Worm (Caenorhabditis elegans) whole organism, L1 larva: ENCODE results near the gene shw-1.

Experiments
- C34B4.2 ChIP-seq: sonication (generic microtip); optimal IDR thresholded peaks from 2 replicates; lab custom pipeline; 2017; ENCODE audit warnings: mild to moderate bottlenecking, missing genetic modification characterization, missing compliant biosample characterization
- aly-2 ChIP-seq: fragments of 150-350 bp; optimal IDR thresholded peaks from 2 replicates; lab custom pipeline; 2014; ENCODE audit warnings: missing biosample characterization, missing genetic modification characterization
- blmp-1 ChIP-seq: fragments of 150-350 bp; optimal IDR thresholded peaks from 2 replicates; lab custom pipeline; 2014; ENCODE audit warnings: missing biosample characterization, missing genetic modification characterization
- ceh-63 ChIP-seq: fragments of 200-800 bp; sonication (Bioruptor generic); optimal IDR thresholded peaks from 2 replicates; lab custom pipeline; 2018; ENCODE audit warnings: mild to moderate bottlenecking, missing genetic modification characterization, missing compliant biosample characterization
- ceh-8 ChIP-seq: fragments of 200-800 bp; sonication (Bioruptor generic); optimal IDR thresholded peaks from 2 replicates; lab custom pipeline; 2018; ENCODE audit warnings: mild to moderate bottlenecking, missing genetic modification characterization, moderate library complexity, missing compliant biosample characterization
- ces-1 ChIP-seq: fragments of 150-350 bp; optimal IDR thresholded peaks from 2 replicates; lab custom pipeline; 2014; ENCODE audit warnings: missing biosample characterization, missing genetic modification reagents, missing genetic modification characterization
- dpl-1 ChIP-seq, 3 experiments: fragments of 150-350 bp in 2 of 3; sonication (generic microtip) in 1 of 3; optimal IDR thresholded peaks; 2 replicates each; lab custom pipeline; 2014 to 2017; ENCODE audit warnings: missing biosample characterization in 3 of 3, missing genetic modification characterization in 3 of 3, missing genetic modification reagents in 3 of 3
- efl-1 ChIP-seq, 4 experiments: fragments of 150-350 bp; optimal IDR thresholded peaks in 3 of 4; peaks in 1 of 4; 1 replicate in 1 of 4; 2 replicates in 3 of 4; lab custom pipeline; 2014; ENCODE audit warnings: missing biosample characterization in 2 of 4, missing genetic modification characterization in 2 of 4, missing genetic modification reagents in 2 of 4
- egl-13 ChIP-seq: sonication (generic microtip); optimal IDR thresholded peaks from 2 replicates; lab custom pipeline; 2016; ENCODE audit warnings: missing genotype, missing genetic modification reagents, missing genetic modification characterization, missing compliant biosample characterization
- fkh-10 ChIP-seq: sonication (generic microtip); optimal IDR thresholded peaks from 2 replicates; lab custom pipeline; 2017; ENCODE audit warnings: missing biosample characterization, missing genetic modification reagents, missing genetic modification characterization
- fkh-4 ChIP-seq: sonication (generic microtip); optimal IDR thresholded peaks from 2 replicates; lab custom pipeline; 2016; ENCODE audit warnings: missing compliant biosample characterization, missing genetic modification characterization, borderline replicate concordance
- fkh-8 ChIP-seq: sonication (generic microtip); optimal IDR thresholded peaks from 2 replicates; lab custom pipeline; 2016; ENCODE audit warnings: mild to moderate bottlenecking, missing genetic modification characterization, missing compliant biosample characterization
- irx-1 ChIP-seq: sonication (generic microtip); optimal IDR thresholded peaks from 2 replicates; lab custom pipeline; 2016; ENCODE audit warnings: missing genetic modification characterization, missing compliant biosample characterization
- jun-1 ChIP-seq: fragments of 150-350 bp; optimal IDR thresholded peaks from 2 replicates; lab custom pipeline; 2014; ENCODE audit warnings: missing biosample characterization, missing genetic modification reagents, missing genetic modification characterization
- lin-14 ChIP-seq: fragments of 200-800 bp; sonication (Bioruptor generic); optimal IDR thresholded peaks from 2 replicates; lab custom pipeline; 2018; ENCODE audit warnings: mild to moderate bottlenecking, missing genetic modification characterization, moderate library complexity, missing compliant biosample characterization
- lin-15B ChIP-seq: fragments of 150-350 bp; sonication (generic microtip); optimal IDR thresholded peaks from 3 replicates; lab custom pipeline; 2014; ENCODE audit warnings: missing biosample characterization, missing genetic modification characterization
- mab-9 ChIP-seq: fragments of 200-800 bp; sonication (Bioruptor generic); IDR thresholded peaks from 2 replicates; pipeline ENCODE4 v1.3.6; 2022; ENCODE audit warnings: missing genetic modification reagents, missing genetic modification characterization, missing compliant biosample characterization
- mef-2 ChIP-seq: fragments of 150-350 bp; optimal IDR thresholded peaks from 2 replicates; lab custom pipeline; 2014; ENCODE audit warnings: missing biosample characterization, missing genetic modification characterization
- nhr-11 ChIP-seq: fragments of 150-350 bp; optimal IDR thresholded peaks from 2 replicates; lab custom pipeline; 2014; ENCODE audit warnings: missing biosample characterization, missing genetic modification characterization
- nhr-12 ChIP-seq: sonication (generic microtip); optimal IDR thresholded peaks from 2 replicates; lab custom pipeline; 2017; ENCODE audit warnings: missing biosample characterization, missing genetic modification characterization
- nhr-71 ChIP-seq: sonication (generic microtip); optimal IDR thresholded peaks from 2 replicates; lab custom pipeline; 2016; ENCODE audit warnings: mild to moderate bottlenecking, missing genetic modification characterization, moderate library complexity, missing compliant biosample characterization
- nhr-76 ChIP-seq: sonication (generic microtip); optimal IDR thresholded peaks from 2 replicates; lab custom pipeline; 2017; ENCODE audit warnings: missing biosample characterization, missing genetic modification characterization
- nhr-84 ChIP-seq: sonication (generic microtip); optimal IDR thresholded peaks from 2 replicates; lab custom pipeline; 2017; ENCODE audit warnings: missing biosample characterization, missing genetic modification characterization
- pax-3 ChIP-seq: fragments of 200-800 bp; sonication (Bioruptor generic); optimal IDR thresholded peaks from 2 replicates; lab custom pipeline; 2018; ENCODE audit warnings: mild to moderate bottlenecking, missing genetic modification characterization, moderate library complexity, missing compliant biosample characterization
- snpc-4 ChIP-seq: fragments of 150-350 bp; optimal IDR thresholded peaks from 2 replicates; lab custom pipeline; 2014; ENCODE audit warnings: missing biosample characterization, missing genetic modification characterization
- snu-23 ChIP-seq: sonication (generic microtip); optimal IDR thresholded peaks from 2 replicates; lab custom pipeline; 2016; ENCODE audit warnings: missing genetic modification characterization, missing compliant biosample characterization
- tlp-1 ChIP-seq: fragments of 150-350 bp; optimal IDR thresholded peaks from 2 replicates; lab custom pipeline; 2014; ENCODE audit warnings: missing biosample characterization, missing genetic modification characterization
- unc-62 ChIP-seq: fragments of 150-350 bp; optimal IDR thresholded peaks from 2 replicates; lab custom pipeline; 2014; ENCODE audit warnings: missing biosample characterization, missing genetic modification reagents, missing genetic modification characterization
- unc-98 ChIP-seq: fragments of 200-800 bp; sonication (Bioruptor generic); IDR thresholded peaks from 2 replicates; pipeline ENCODE4 v1.3.6; 2022; ENCODE audit warnings: missing genetic modification characterization, missing compliant biosample characterization
- xbp-1 ChIP-seq: sonication (generic microtip); optimal IDR thresholded peaks from 2 replicates; lab custom pipeline; 2016; ENCODE audit warnings: missing genetic modification characterization, missing compliant biosample characterization
- zag-1 ChIP-seq: fragments of 150-350 bp; optimal IDR thresholded peaks from 2 replicates; lab custom pipeline; 2014; ENCODE audit warnings: missing biosample characterization, missing genetic modification characterization
- ztf-11 ChIP-seq, 2 experiments: sonication (generic microtip); optimal IDR thresholded peaks; 2 replicates each; lab custom pipeline; 2016 to 2017; ENCODE audit warnings: missing genetic modification characterization in 2 of 2, missing biosample characterization in 1 of 2, missing compliant biosample characterization in 1 of 2
- ztf-4 ChIP-seq: fragments of 150-350 bp; optimal IDR thresholded peaks from 2 replicates; lab custom pipeline; 2014; ENCODE audit warnings: missing biosample characterization, missing genetic modification characterization

Gene shw-1

DNA sequence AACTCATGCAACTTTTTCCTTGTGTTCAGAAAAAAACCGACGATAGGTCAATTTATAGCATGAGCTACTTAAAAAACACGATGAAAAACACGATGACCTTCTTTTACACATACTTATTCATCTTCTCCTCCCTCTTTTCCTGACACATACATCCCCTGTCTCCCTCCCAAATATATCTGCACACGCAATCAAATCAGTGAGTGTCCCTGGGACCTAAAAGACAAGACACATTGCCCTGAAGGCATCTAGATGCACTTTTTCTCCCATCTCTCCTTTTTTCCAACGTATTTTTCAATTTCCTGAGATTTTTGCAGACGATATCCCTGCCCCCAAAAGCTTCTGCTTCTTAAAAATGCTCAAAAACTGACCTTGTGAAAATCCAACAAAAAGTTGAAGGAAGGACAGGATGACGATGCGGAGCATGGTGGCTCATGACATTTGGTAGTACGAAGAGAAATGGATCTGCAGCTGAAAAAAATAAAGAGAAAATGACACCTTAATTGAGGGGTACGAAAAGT, 33.0 kb upstream of the shw-1 start, which contains the start of gene C26D10.6:
Gene C26D10.6, minus strand, starts transcription at position 468 of the 518 bp plus-strand sequence.
- TF ChIP-seq efl-1 (optimal IDR thresholded peaks at IDR 0.05; lab: Kevin White, UChicago) (no peak), efl-1 (GFP tag; optimal IDR thresholded peaks at IDR 0.05 in 1 of 2; lab: Kevin White, UChicago) (peak in 1 of 2 experiments; percentile 48), mef-2 (tag; lab: Kevin White, UChicago) (no peak), fkh-10 (GFP tag; lab: Kevin White, UChicago) (peak; percentile 11), lin-14 (GFP tag; lab: Kevin White, UChicago) (peak; percentile 32), dpl-1 (GFP tag; optimal IDR thresholded peaks at IDR 0.05; lab: Kevin White, UChicago) (no peak)

DNA sequence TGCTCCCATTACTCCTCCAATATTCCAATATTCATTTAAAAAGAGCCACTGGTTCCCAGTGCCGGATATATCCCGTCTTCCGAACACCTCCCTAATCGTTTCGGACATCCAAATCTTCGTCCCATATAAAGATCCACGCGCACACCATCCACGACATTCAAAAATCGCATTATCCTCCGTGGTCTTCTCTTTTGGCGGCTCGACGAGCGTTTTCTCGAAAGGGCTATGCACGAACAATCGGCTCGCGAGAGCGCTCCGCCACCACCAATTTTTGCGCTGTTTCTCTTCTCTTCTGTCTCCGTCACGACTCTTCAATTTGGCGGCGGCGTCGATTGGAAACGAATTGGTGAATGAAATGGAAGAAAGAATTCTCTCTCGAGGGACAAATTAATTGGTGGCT, 32.0 kb upstream of the shw-1 start:
- TF ChIP-seq lin-14 (GFP tag; lab: Kevin White, UChicago) (peak; percentile 32), efl-1 (optimal IDR thresholded peaks at IDR 0.05; lab: Kevin White, UChicago) (no peak), efl-1 (GFP tag; optimal IDR thresholded peaks at IDR 0.05 in 1 of 2; lab: Kevin White, UChicago) (no peak), ztf-4 (no peak), aly-2 (tag; lab: Kevin White, UChicago) (no peak), ztf-11 (tag; optimal IDR thresholded peaks at IDR 0.05; lab: Kevin White, UChicago) (no peak), snpc-4 (no peak), ceh-8 (GFP tag; lab: Kevin White, UChicago) (no peak)
- TF ChIP-seq, all 84 proteins: peak for 1

DNA sequence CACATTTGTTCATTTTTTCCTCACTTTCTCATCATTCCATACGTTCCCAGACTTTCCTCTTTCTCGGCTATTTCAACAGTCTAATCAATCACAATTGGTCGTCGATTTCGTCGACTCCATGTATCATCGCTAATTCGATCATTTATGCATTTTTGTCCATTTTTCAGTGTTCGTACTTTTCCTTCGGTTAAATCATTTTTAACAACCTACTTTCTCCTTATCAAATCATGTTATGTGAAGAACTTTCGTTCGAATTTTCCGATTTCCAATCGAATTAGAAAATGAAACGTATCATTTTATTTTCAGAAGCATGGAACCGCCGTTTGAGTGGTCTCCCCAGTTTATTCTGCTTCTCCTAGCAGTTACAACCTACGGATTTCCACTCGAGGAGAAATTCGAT, 25.1 kb upstream of the shw-1 start, which contains the start of gene eff-1:
Gene eff-1, plus strand, starts transcription at position 301 of the 400 bp plus-strand sequence.
- TF ChIP-seq ceh-63 (GFP tag; lab: Kevin White, UChicago): no peak
- no peak for TF ChIP-seq nhr-11 (tag; lab: Kevin White, UChicago)
- TF ChIP-seq efl-1 (optimal IDR thresholded peaks at IDR 0.05; lab: Kevin White, UChicago): no peak
- peak in 1 of 2 experiments; percentile 50 for TF ChIP-seq efl-1 (GFP tag; optimal IDR thresholded peaks at IDR 0.05 in 1 of 2; lab: Kevin White, UChicago)
- no peak for TF ChIP-seq irx-1 (tag; lab: Kevin White, UChicago)

DNA sequence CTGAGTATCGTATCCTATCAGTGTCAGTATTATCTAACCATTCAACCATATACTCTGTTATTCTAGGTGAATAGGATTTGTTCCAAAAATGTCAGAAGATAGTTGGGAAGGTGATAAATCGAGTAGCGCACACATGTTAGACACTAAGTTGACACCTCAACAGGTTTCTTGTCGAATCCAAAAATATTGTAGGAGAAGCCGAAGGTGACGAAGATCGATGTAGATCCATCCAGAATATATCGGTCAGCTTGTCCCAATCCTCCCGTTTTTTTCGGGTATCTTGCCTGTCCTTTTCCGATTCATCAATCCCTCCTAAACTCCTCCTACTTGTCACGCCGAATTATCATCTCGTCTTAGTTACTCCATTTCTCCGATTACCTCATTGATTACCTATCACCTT, 24.3 kb upstream of the shw-1 start:
- TF ChIP-seq blmp-1 (tag; lab: Kevin White, UChicago) (peak; percentile 37), efl-1 (optimal IDR thresholded peaks at IDR 0.05; lab: Kevin White, UChicago) (no peak), efl-1 (GFP tag; optimal IDR thresholded peaks at IDR 0.05 in 1 of 2; lab: Kevin White, UChicago) (peak in 1 of 2 experiments; percentile 30), ceh-8 (GFP tag; lab: Kevin White, UChicago) (no peak)
- TF ChIP-seq, all 84 proteins: peak for 2

DNA sequence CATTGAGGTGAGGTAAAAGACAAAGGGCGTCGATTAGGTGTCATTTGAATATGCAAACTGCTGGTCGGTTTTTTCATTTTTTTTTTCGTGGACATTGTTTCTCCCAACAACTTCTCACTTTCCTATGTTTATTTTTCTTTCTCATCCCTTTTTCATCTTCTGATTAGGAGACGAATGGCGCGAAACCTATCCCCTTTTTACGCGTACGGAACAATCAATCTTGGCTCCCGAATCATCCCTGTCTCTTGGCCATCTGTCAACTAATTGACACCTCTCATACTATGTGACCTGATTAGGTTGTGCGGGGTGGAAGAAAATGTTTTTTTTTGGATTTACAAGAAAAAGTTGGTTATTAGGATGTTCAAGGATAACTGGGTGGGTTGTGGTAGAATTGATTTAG, 23.5 kb upstream of the shw-1 start:
- no peak for TF ChIP-seq unc-98 (GFP tag; lab: Robert Waterston, UW)
- TF ChIP-seq jun-1 (tag; lab: Kevin White, UChicago): no peak
- no peak for TF ChIP-seq ces-1 (GFP tag; lab: Kevin White, UChicago)
- TF ChIP-seq blmp-1 (tag; lab: Kevin White, UChicago): peak; percentile 75
- TF ChIP-seq nhr-12 (tag; lab: Kevin White, UChicago): no peak
- TF ChIP-seq snu-23 (GFP tag; lab: Kevin White, UChicago): no peak

DNA sequence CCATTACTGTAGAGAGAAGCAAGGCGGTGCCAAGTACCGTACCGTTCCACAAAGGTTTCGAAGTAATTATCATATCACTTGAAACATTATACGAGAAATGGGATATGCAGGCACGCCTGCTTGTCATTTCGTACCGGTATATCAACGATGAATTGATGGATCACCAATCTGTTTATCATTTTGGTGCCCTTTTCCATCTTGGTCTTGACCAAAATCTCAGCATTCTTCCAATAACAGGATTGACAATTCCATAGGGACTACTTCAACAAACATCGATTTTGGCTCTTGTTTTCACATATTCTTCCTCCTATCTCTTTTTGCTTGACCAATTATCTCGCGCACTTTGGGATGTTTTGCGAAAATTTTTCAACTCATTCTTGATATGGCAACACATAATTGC, 17.8 kb upstream of the shw-1 start:
- TF ChIP-seq nhr-11 (tag; lab: Kevin White, UChicago) (no peak), snu-23 (GFP tag; lab: Kevin White, UChicago) (no peak), unc-62 (GFP tag; lab: Kevin White, UChicago) (no peak), tlp-1 (tag; lab: Kevin White, UChicago) (no peak), C34B4.2 (tag; lab: Kevin White, UChicago) (no peak), mab-9 (GFP tag; lab: Robert Waterston, UW) (no peak), zag-1 (tag; lab: Kevin White, UChicago) (no peak), fkh-4 (tag; lab: Kevin White, UChicago) (no peak), ztf-4 (no peak), nhr-76 (no peak), nhr-71 (tag; lab: Kevin White, UChicago) (no peak), fkh-8 (tag; lab: Kevin White, UChicago) (no peak), xbp-1 (tag; lab: Kevin White, UChicago) (no peak), lin-15B (tag; lab: Kevin White, UChicago) (no peak), pax-3 (tag; lab: Kevin White, UChicago) (no peak), aly-2 (tag; lab: Kevin White, UChicago) (no peak), lin-14 (GFP tag; lab: Kevin White, UChicago) (no peak), egl-13 (tag; lab: Kevin White, UChicago) (no peak), blmp-1 (tag; lab: Kevin White, UChicago) (no peak), nhr-84 (tag; lab: Kevin White, UChicago) (no peak)
